Fruit fly (Drosophila melanogaster) whole organism, prepupa: ENCODE results near the gene Cyp6d5.

ENCODE experiments used
- CG11762 ChIP-seq: fragments of 200-800 bp; sonication (Bioruptor generic); optimal IDR thresholded peaks from 3 replicates; lab custom pipeline; 2016; ENCODE audit warnings: missing biosample characterization, missing genetic modification characterization; ENCODE audit not compliant: insufficient read depth
- Hr39 ChIP-seq: fragments of 200-800 bp; sonication (Bioruptor generic); optimal IDR thresholded peaks from 2 replicates; lab custom pipeline; 2016; ENCODE audit warnings: missing biosample characterization, missing genetic modification characterization

DNA sequence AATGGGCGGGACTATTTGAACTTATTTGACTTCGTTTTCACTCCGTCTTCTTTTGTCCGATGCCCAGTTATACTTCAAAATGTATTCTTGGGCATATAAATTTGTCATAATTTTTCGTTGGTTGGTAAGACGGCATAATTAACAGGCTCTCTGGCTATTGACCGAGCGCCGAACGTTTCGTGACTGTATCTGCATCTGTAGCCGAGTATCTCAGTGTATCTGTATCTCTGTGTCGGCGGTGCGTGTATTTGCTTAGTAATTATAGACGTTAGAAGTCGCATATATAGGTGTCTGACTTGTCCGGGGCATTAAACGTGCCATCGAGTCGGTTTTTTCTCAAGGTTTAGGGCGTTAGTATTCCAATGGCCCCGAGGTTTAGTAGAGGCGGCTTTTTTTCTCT, 23.9 kb upstream of the Cyp6d5 start:
- TF ChIP-seq Hr39 (GFP tag; lab: Kevin White, UChicago), result no peak
- TF ChIP-seq CG11762 (GFP tag; lab: Kevin White, UChicago), result no peak
